Worm (Caenorhabditis elegans) whole organism, L4 larva: ENCODE measurements around the gene F29A7.6.

Source experiments
- R02D3.7 ChIP-seq: fragments of 150-350 bp; sonication (generic microtip); optimal IDR thresholded peaks from 3 replicates; lab custom pipeline; 2014; ENCODE audit warnings: missing biosample characterization, missing genetic modification characterization
- ceh-28 ChIP-seq: fragments of 150-350 bp; optimal IDR thresholded peaks from 2 replicates; lab custom pipeline; 2014; ENCODE audit warnings: missing biosample characterization, missing genetic modification reagents, missing genetic modification characterization
- egl-27 ChIP-seq: sonication (generic microtip); optimal IDR thresholded peaks from 3 replicates; lab custom pipeline; 2017; ENCODE audit warnings: missing biosample characterization, missing genetic modification reagents, missing genetic modification characterization
- lin-29 ChIP-seq: fragments of 200-800 bp; sonication (Bioruptor generic); IDR thresholded peaks from 2 replicates; pipeline ENCODE4 v1.3.6; 2022; ENCODE audit warnings: missing genetic modification reagents, missing genetic modification characterization, missing compliant biosample characterization
- lir-3 ChIP-seq: sonication (generic microtip); optimal IDR thresholded peaks from 2 replicates; lab custom pipeline; 2016; ENCODE audit warnings: mild to moderate bottlenecking, missing genetic modification characterization, missing compliant biosample characterization
- mes-2 ChIP-seq: sonication (generic microtip); optimal IDR thresholded peaks from 2 replicates; lab custom pipeline; 2016; ENCODE audit warnings: missing genotype, mild to moderate bottlenecking, missing genetic modification characterization, missing compliant biosample characterization; ENCODE audit not compliant: poor library complexity, severe bottlenecking
- pha-4 ChIP-seq, 2 experiments: fragments of 150-350 bp in 1 of 2; fragments of 200-800 bp in 1 of 2; sonication (Bioruptor generic) in 1 of 2; IDR thresholded peaks in 1 of 2; optimal IDR thresholded peaks in 1 of 2; 2 replicates each; pipeline versions ENCODE4 v1.3.6 to Lab custom; 2014 to 2022; ENCODE audit warnings: missing genetic modification characterization in 2 of 2, missing genetic modification reagents in 2 of 2, missing biosample characterization in 1 of 2, missing compliant biosample characterization in 1 of 2
- snpc-4 ChIP-seq: fragments of 150-350 bp; optimal IDR thresholded peaks from 2 replicates; lab custom pipeline; 2014; ENCODE audit warnings: missing biosample characterization, missing genetic modification characterization
- unc-130 ChIP-seq: sonication (generic microtip); optimal IDR thresholded peaks from 2 replicates; lab custom pipeline; 2016; ENCODE audit warnings: missing genetic modification reagents, missing genetic modification characterization, missing compliant biosample characterization
- unc-62 ChIP-seq, 3 experiments: fragments of 150-350 bp in 1 of 3; sonication (generic microtip); optimal IDR thresholded peaks in 2 of 3; peaks in 1 of 3; 1 replicate in 1 of 3; 2 replicates in 2 of 3; lab custom pipeline; 2014 to 2017; ENCODE audit warnings: missing biosample characterization in 3 of 3, missing genetic modification characterization in 3 of 3, missing genetic modification reagents in 3 of 3, missing genotype in 1 of 3

DNA sequence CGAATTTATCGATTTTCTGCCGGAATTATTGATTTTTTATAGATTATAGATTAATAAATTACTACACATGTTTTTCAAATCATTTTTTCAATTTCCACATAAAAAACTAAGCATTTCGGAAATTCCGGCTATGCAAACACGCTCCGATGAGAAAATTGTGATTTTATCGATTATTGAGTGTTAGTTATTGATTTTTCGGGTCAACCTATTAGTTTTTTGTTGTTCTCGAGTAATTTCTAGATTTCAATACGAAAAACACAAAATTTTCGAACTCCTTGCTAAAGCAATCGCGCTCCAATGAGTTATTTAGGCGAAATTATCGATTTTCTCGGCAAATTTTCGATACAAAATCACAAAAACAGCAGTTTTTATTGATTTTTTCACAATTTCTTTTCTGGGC, 43.0 kb upstream of the F29A7.6 start:
- peak; percentile 75 for TF ChIP-seq ceh-28 (tag; lab: Kevin White, UChicago)
- TF ChIP-seq unc-130 = no peak
- no peak for TF ChIP-seq egl-27 (tag; lab: Kevin White, UChicago)
- no peak for TF ChIP-seq snpc-4 (tag; lab: Kevin White, UChicago)
- TF ChIP-seq R02D3.7 (tag; lab: Kevin White, UChicago) = no peak
- no peak for TF ChIP-seq mes-2 (tag; lab: Kevin White, UChicago)
- no peak for TF ChIP-seq lin-29 (GFP tag; lab: Robert Waterston, UW)
- peak in 1 of 2 experiments; percentile 51 for TF ChIP-seq unc-62 (GFP tag; optimal IDR thresholded peaks at IDR 0.05 in 1 of 2; lab: Kevin White, UChicago)
- TF ChIP-seq unc-62 (tag; optimal IDR thresholded peaks at IDR 0.05; lab: Kevin White, UChicago) = no peak
- no peak for TF ChIP-seq pha-4 (GFP tag; IDR thresholded peaks at IDR 0.05; lab: Robert Waterston, UW)
- TF ChIP-seq pha-4 (tag; optimal IDR thresholded peaks at IDR 0.05; lab: Kevin White, UChicago) = no peak
- no peak for TF ChIP-seq lir-3 (tag; lab: Kevin White, UChicago)
